Fruit fly (Drosophila melanogaster) whole organism, pupa: ENCODE measurements around the gene CG13983.

Experiments
- CG10348 ChIP-seq: fragments of 200-800 bp; sonication (Bioruptor generic); IDR thresholded peaks from 2 replicates; pipeline ENCODE4 v1.3.6; 2022; ENCODE audit warnings: missing biosample characterization, missing genetic modification characterization
- CG13204 ChIP-seq: fragments of 200-800 bp; sonication (Bioruptor generic); optimal IDR thresholded peaks from 2 replicates; lab custom pipeline; 2018; ENCODE audit warnings: missing biosample characterization, mild to moderate bottlenecking, missing genetic modification characterization, moderate library complexity
- CG14655 ChIP-seq: fragments of 200-800 bp; sonication (Bioruptor generic); optimal IDR thresholded peaks from 3 replicates; lab custom pipeline; 2017; ENCODE audit warnings: mild to moderate bottlenecking, missing biosample characterization, missing genetic modification reagents, missing genetic modification characterization
- CG15710 ChIP-seq: fragments of 200-800 bp; sonication (Bioruptor generic); optimal IDR thresholded peaks from 2 replicates; lab custom pipeline; 2018; ENCODE audit warnings: missing biosample characterization, mild to moderate bottlenecking, missing genetic modification characterization, moderate library complexity
- CG17806 ChIP-seq: fragments of 200-800 bp; sonication (Bioruptor generic); optimal IDR thresholded peaks from 2 replicates; lab custom pipeline; 2018; ENCODE audit warnings: missing biosample characterization, mild to moderate bottlenecking, missing genetic modification characterization, moderate library complexity
- CG32121 ChIP-seq: fragments of 200-800 bp; sonication (Bioruptor generic); IDR thresholded peaks from 2 replicates; pipeline ENCODE4 v1.3.6; 2022; ENCODE audit warnings: missing biosample characterization, missing genetic modification characterization
- CG34367 ChIP-seq: fragments of 200-800 bp; sonication (Bioruptor generic); optimal IDR thresholded peaks from 2 replicates; lab custom pipeline; 2018; ENCODE audit warnings: missing biosample characterization, mild to moderate bottlenecking, missing genetic modification characterization
- CG8301 ChIP-seq: fragments of 200-800 bp; sonication (Bioruptor generic); optimal IDR thresholded peaks from 2 replicates; lab custom pipeline; 2018; ENCODE audit warnings: missing biosample characterization, mild to moderate bottlenecking, missing genetic modification characterization
- CG9948 ChIP-seq: fragments of 200-800 bp; sonication (Bioruptor generic); optimal IDR thresholded peaks from 2 replicates; lab custom pipeline; 2018; ENCODE audit warnings: missing biosample characterization, mild to moderate bottlenecking, missing genetic modification characterization, moderate library complexity
- D1 ChIP-seq: fragments of 200-800 bp; sonication (Bioruptor generic); optimal IDR thresholded peaks from 2 replicates; lab custom pipeline; 2018; ENCODE audit warnings: missing biosample characterization, mild to moderate bottlenecking, missing genetic modification characterization, moderate library complexity
- EcR ChIP-seq: fragments of 200-800 bp; sonication (Bioruptor generic); optimal IDR thresholded peaks from 3 replicates; lab custom pipeline; 2019; ENCODE audit warnings: missing biosample characterization, missing genetic modification characterization, mild to moderate bottlenecking, moderate library complexity, missing genetic modification reagents
- Pif1A ChIP-seq: fragments of 200-800 bp; sonication (Bioruptor generic); optimal IDR thresholded peaks from 3 replicates; lab custom pipeline; 2016; ENCODE audit warnings: missing biosample characterization, missing genetic modification characterization
- Snoo ChIP-seq: fragments of 200-800 bp; sonication (Bioruptor generic); optimal IDR thresholded peaks from 3 replicates; lab custom pipeline; 2017; ENCODE audit warnings: missing biosample characterization, mild to moderate bottlenecking, missing genetic modification characterization, inconsistent platforms
- rn ChIP-seq: fragments of 200-800 bp; sonication (Bioruptor generic); IDR thresholded peaks from 2 replicates; pipeline ENCODE4 v1.3.6; 2022; ENCODE audit warnings: missing biosample characterization, missing genetic modification characterization

DNA sequence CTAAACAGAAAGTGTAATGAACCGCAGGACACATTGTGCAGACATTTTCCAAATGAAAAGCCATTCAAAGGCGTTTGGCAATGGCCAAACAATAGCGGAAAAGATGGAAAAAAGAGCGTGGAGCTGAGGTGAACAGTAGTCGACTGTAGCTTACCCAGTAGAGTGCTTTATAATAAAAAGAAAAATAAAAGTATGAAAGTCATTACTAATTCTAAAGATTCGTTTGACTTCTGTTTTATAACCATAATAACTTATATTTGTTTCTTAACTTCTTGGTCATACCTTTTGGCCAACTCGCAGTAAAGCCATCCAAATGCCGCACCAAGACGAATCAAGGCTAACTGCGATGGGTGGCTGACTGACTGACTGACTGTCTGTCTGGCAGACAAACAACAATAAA is 25.0 kb downstream of the CG13983 start:
- TF ChIP-seq CG13204 (GFP tag; lab: Kevin White, UChicago) = no peak
- no peak for TF ChIP-seq Snoo (tag; lab: Kevin White, UChicago)
- no peak for TF ChIP-seq EcR
- no peak for TF ChIP-seq D1 (tag; lab: Kevin White, UChicago)
- no peak for TF ChIP-seq CG15710 (tag; lab: Kevin White, UChicago)
- no peak for TF ChIP-seq CG8301
- no peak for TF ChIP-seq CG9948 (tag; lab: Kevin White, UChicago)
- no peak for TF ChIP-seq CG14655
- no peak for TF ChIP-seq CG34367 (tag; lab: Kevin White, UChicago)
- TF ChIP-seq CG32121 (GFP tag; lab: Robert Waterston, UW) = no peak
- TF ChIP-seq Pif1A = no peak
- no peak for TF ChIP-seq CG17806
- no peak for TF ChIP-seq CG10348 (GFP tag; lab: Robert Waterston, UW)
- TF ChIP-seq rn = no peak
